Worm (Caenorhabditis elegans) whole organism, young adult: ENCODE results near the gene daf-42.

Experiments
- B0261.1 ChIP-seq: sonication (generic microtip); optimal IDR thresholded peaks from 2 replicates; lab custom pipeline; 2016; ENCODE audit warnings: mild to moderate bottlenecking, missing genetic modification characterization, moderate library complexity, missing compliant biosample characterization
- F33H1.4 ChIP-seq: fragments of 200-800 bp; sonication (Bioruptor generic); IDR thresholded peaks from 2 replicates; pipeline ENCODE4 v1.3.6; 2022; ENCODE audit warnings: missing genetic modification reagents, missing genetic modification characterization, missing compliant biosample characterization
- F37B4.10 ChIP-seq: fragments of 200-800 bp; sonication (Bioruptor generic); IDR thresholded peaks from 2 replicates; pipeline ENCODE4 v1.3.6; 2022; ENCODE audit warnings: missing genetic modification characterization, missing compliant biosample characterization
- F57A8.1 ChIP-seq: fragments of 200-800 bp; sonication (Bioruptor generic); optimal IDR thresholded peaks from 2 replicates; lab custom pipeline; 2018; ENCODE audit warnings: mild to moderate bottlenecking, missing genetic modification characterization, moderate library complexity, missing compliant biosample characterization
- Y53F4B.3 ChIP-seq: fragments of 200-800 bp; sonication (Bioruptor generic); IDR thresholded peaks from 2 replicates; pipeline ENCODE4 v1.3.6; 2022; ENCODE audit warnings: missing genetic modification reagents, missing genetic modification characterization, missing compliant biosample characterization
- Y95B8A.8 ChIP-seq: fragments of 200-800 bp; sonication (Bioruptor generic); IDR thresholded peaks from 2 replicates; pipeline ENCODE4 v1.3.6; 2022; ENCODE audit warnings: missing genetic modification reagents, missing genetic modification characterization, missing compliant biosample characterization
- aptf-2 ChIP-seq: fragments of 200-800 bp; sonication (Bioruptor generic); conservative IDR thresholded peaks from 2 replicates; pipeline ENCODE4 v1.3.6; 2022; ENCODE audit warnings: missing genetic modification reagents, missing genetic modification characterization, missing compliant biosample characterization
- aptf-3 ChIP-seq: fragments of 200-800 bp; sonication (Bioruptor generic); IDR thresholded peaks from 2 replicates; pipeline ENCODE4 v1.3.6; 2022; ENCODE audit warnings: missing genetic modification characterization, missing compliant biosample characterization
- athp-1 ChIP-seq: sonication (generic microtip); optimal IDR thresholded peaks from 2 replicates; lab custom pipeline; 2017; ENCODE audit warnings: mild to moderate bottlenecking, missing genetic modification characterization, missing compliant biosample characterization
- ceh-100 ChIP-seq: fragments of 200-800 bp; sonication (Bioruptor generic); IDR thresholded peaks from 2 replicates; pipeline ENCODE4 v1.3.6; 2022; ENCODE audit warnings: missing genetic modification reagents, missing genetic modification characterization, missing compliant biosample characterization
- ceh-40 ChIP-seq: fragments of 200-800 bp; sonication (Bioruptor generic); IDR thresholded peaks from 2 replicates; pipeline ENCODE4 v1.3.6; 2022; ENCODE audit warnings: missing genetic modification characterization, missing compliant biosample characterization
- ceh-58 ChIP-seq: fragments of 200-800 bp; sonication (Bioruptor generic); IDR thresholded peaks from 2 replicates; pipeline ENCODE4 v1.3.6; 2022; ENCODE audit warnings: missing genetic modification characterization, missing compliant biosample characterization
- ceh-79 ChIP-seq: sonication (generic microtip); optimal IDR thresholded peaks from 2 replicates; lab custom pipeline; 2017; ENCODE audit warnings: mild to moderate bottlenecking, missing genetic modification characterization, missing compliant biosample characterization
- dox-1 ChIP-seq: fragments of 200-800 bp; sonication (Bioruptor generic); IDR thresholded peaks from 2 replicates; pipeline ENCODE4 v1.3.6; 2022; ENCODE audit warnings: missing genetic modification reagents, missing genetic modification characterization, missing compliant biosample characterization
- dpff-1 ChIP-seq: sonication (generic microtip); optimal IDR thresholded peaks from 2 replicates; lab custom pipeline; 2017; ENCODE audit warnings: mild to moderate bottlenecking, missing genetic modification characterization, missing compliant biosample characterization
- efl-1 ChIP-seq: fragments of 150-350 bp; optimal IDR thresholded peaks from 2 replicates; lab custom pipeline; 2014; ENCODE audit warnings: missing biosample characterization, missing genetic modification reagents, missing genetic modification characterization
- egl-44 ChIP-seq: fragments of 200-800 bp; sonication (Bioruptor generic); IDR thresholded peaks from 2 replicates; pipeline ENCODE4 v1.3.6; 2022; ENCODE audit warnings: missing genetic modification reagents, missing genetic modification characterization, missing compliant biosample characterization
- fkh-3 ChIP-seq: sonication (generic microtip); optimal IDR thresholded peaks from 2 replicates; lab custom pipeline; 2016; ENCODE audit warnings: mild to moderate bottlenecking, missing genetic modification characterization, missing compliant biosample characterization
- hlh-26 ChIP-seq: fragments of 200-800 bp; sonication (Bioruptor generic); conservative IDR thresholded peaks from 2 replicates; pipeline ENCODE4 v1.3.6; 2022; ENCODE audit warnings: missing genetic modification reagents, missing genetic modification characterization, missing compliant biosample characterization
- hmg-1.2 ChIP-seq: fragments of 200-800 bp; sonication (Bioruptor generic); IDR thresholded peaks from 2 replicates; pipeline ENCODE4 v1.3.6; 2022; ENCODE audit warnings: missing genetic modification reagents, missing genetic modification characterization, missing compliant biosample characterization
- hrde-1 ChIP-seq: sonication (generic microtip); optimal IDR thresholded peaks from 2 replicates; lab custom pipeline; 2016; ENCODE audit warnings: missing genetic modification characterization, mild to moderate bottlenecking, missing compliant biosample characterization, moderate library complexity, missing genotype, missing genetic modification reagents, borderline replicate concordance
- lag-1 ChIP-seq: fragments of 200-800 bp; sonication (Bioruptor generic); IDR thresholded peaks from 2 replicates; pipeline ENCODE4 v1.3.6; 2022; ENCODE audit warnings: missing genetic modification reagents, missing genetic modification characterization, missing compliant biosample characterization
- let-607 ChIP-seq, 2 experiments: fragments of 200-800 bp in 1 of 2; sonication (Bioruptor generic) in 1 of 2; sonication (generic microtip) in 1 of 2; optimal IDR thresholded peaks; 2 replicates each; lab custom pipeline; 2016 to 2018; ENCODE audit warnings: mild to moderate bottlenecking in 2 of 2, missing compliant biosample characterization in 2 of 2, missing genetic modification characterization in 2 of 2, moderate library complexity in 2 of 2, missing genotype in 1 of 2
- lin-54 ChIP-seq: fragments of 200-800 bp; sonication (Bioruptor generic); optimal IDR thresholded peaks from 2 replicates; lab custom pipeline; 2018; ENCODE audit warnings: mild to moderate bottlenecking, missing genetic modification characterization, missing compliant biosample characterization
- lir-1 ChIP-seq: fragments of 200-800 bp; sonication (Bioruptor generic); conservative IDR thresholded peaks from 2 replicates; pipeline ENCODE4 v1.3.6; 2022; ENCODE audit warnings: missing genetic modification reagents, missing genetic modification characterization, missing compliant biosample characterization
- lsy-27 ChIP-seq: sonication (generic microtip); optimal IDR thresholded peaks from 2 replicates; lab custom pipeline; 2017; ENCODE audit warnings: missing genetic modification characterization, mild to moderate bottlenecking, missing compliant biosample characterization, antibody characterized with exemption, missing genotype, borderline replicate concordance; ENCODE audit not compliant: insufficient read depth
- madf-8 ChIP-seq: fragments of 200-800 bp; sonication (Bioruptor generic); conservative IDR thresholded peaks from 2 replicates; pipeline ENCODE4 v1.3.6; 2022; ENCODE audit warnings: missing genetic modification reagents, missing genetic modification characterization, missing compliant biosample characterization
- mcd-1 ChIP-seq: fragments of 200-800 bp; sonication (Bioruptor generic); IDR thresholded peaks from 2 replicates; pipeline ENCODE4 v1.3.6; 2022; ENCODE audit warnings: missing genetic modification reagents, missing genetic modification characterization, missing compliant biosample characterization
- mxl-1 ChIP-seq: sonication (generic microtip); optimal IDR thresholded peaks from 2 replicates; lab custom pipeline; 2016; ENCODE audit warnings: missing genetic modification characterization, missing compliant biosample characterization
- nhr-179 ChIP-seq: sonication (generic microtip); optimal IDR thresholded peaks from 2 replicates; lab custom pipeline; 2016; ENCODE audit warnings: mild to moderate bottlenecking, missing genetic modification characterization, missing compliant biosample characterization
- pbrm-1 ChIP-seq: fragments of 200-800 bp; sonication (Bioruptor generic); IDR thresholded peaks from 2 replicates; pipeline ENCODE4 v1.3.6; 2022; ENCODE audit warnings: missing genetic modification reagents, missing genetic modification characterization, missing compliant biosample characterization
- snpc-4 ChIP-seq, 5 experiments: fragments of 150-350 bp in 1 of 5; sonication (generic microtip) in 4 of 5; optimal IDR thresholded peaks; 2 replicates each; lab custom pipeline; 2014 to 2018; ENCODE audit warnings: missing genetic modification characterization in 5 of 5, missing biosample characterization in 3 of 5, antibody characterized with exemption in 2 of 5, mild to moderate bottlenecking in 2 of 5, missing compliant biosample characterization in 2 of 5, missing genotype in 2 of 5, moderate library complexity in 2 of 5, missing genetic modification reagents in 1 of 5
- somi-1 ChIP-seq: fragments of 200-800 bp; sonication (Bioruptor generic); optimal IDR thresholded peaks from 2 replicates; lab custom pipeline; 2018; ENCODE audit warnings: mild to moderate bottlenecking, missing genetic modification characterization, missing compliant biosample characterization
- sptf-2 ChIP-seq: fragments of 200-800 bp; sonication (Bioruptor generic); optimal IDR thresholded peaks from 2 replicates; lab custom pipeline; 2018; ENCODE audit warnings: mild to moderate bottlenecking, missing genetic modification characterization, missing compliant biosample characterization
- unc-130 ChIP-seq: sonication (generic microtip); optimal IDR thresholded peaks from 2 replicates; lab custom pipeline; 2016; ENCODE audit warnings: missing genetic modification reagents, missing genetic modification characterization, missing compliant biosample characterization
- unc-62 ChIP-seq: fragments of 150-350 bp; optimal IDR thresholded peaks from 2 replicates; lab custom pipeline; 2014; ENCODE audit warnings: missing biosample characterization, missing genetic modification reagents, missing genetic modification characterization
- xnd-1 ChIP-seq: sonication (generic microtip); optimal IDR thresholded peaks from 2 replicates; lab custom pipeline; 2016; ENCODE audit warnings: missing genotype, missing genetic modification reagents, missing genetic modification characterization, missing compliant biosample characterization

Gene daf-42

ce11 chrIV:7309678-7310077 is 37.0 kb downstream of the daf-42 start:
- TF ChIP-seq ceh-58 (GFP tag; lab: Robert Waterston, UW), result no peak
- TF ChIP-seq B0261.1, result no peak
- TF ChIP-seq dox-1 (GFP tag; lab: Robert Waterston, UW), result no peak
- TF ChIP-seq nhr-179 (tag; lab: Kevin White, UChicago), result no peak
- no peak for TF ChIP-seq ceh-40
- no peak for TF ChIP-seq somi-1 (GFP tag; lab: Kevin White, UChicago)
- no peak for TF ChIP-seq ceh-100 (GFP tag; lab: Robert Waterston, UW)
- TF ChIP-seq F37B4.10 (GFP tag; lab: Robert Waterston, UW), result no peak
- no peak for TF ChIP-seq snpc-4 (GFP tag; optimal IDR thresholded peaks at IDR 0.05; lab: Kevin White, UChicago)
- no peak for TF ChIP-seq snpc-4 (tag; optimal IDR thresholded peaks at IDR 0.05; lab: Kevin White, UChicago)
- no peak for TF ChIP-seq unc-62
- no peak for TF ChIP-seq madf-8 (GFP tag; lab: Robert Waterston, UW)
- no peak for TF ChIP-seq unc-130 (GFP tag; lab: Kevin White, UChicago)

DNA sequence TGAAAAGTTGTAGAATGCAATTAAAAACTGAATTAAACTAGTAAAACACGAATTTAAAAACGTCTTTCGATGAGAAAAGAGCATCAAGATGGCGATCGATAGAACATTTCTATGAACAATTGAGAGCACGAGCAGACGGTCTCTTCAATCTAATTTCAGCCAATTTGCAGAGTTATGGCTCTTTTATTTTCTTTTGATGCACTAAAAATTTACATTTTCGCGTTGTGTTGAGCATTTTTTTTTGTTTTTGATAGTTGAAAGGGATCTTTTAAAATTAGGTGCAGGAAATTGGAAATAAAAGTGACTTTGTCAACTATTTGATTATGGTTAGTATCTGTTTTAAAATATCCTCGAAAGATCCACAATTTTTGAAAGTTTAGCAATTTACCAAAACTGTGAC is 37.7 kb downstream of the daf-42 start, which contains the start of gene F42C5.6:
Gene F42C5.6 (minus strand): TSS at position 101 of the 400 bp plus-strand sequence.
- TF ChIP-seq mcd-1 (GFP tag; lab: Robert Waterston, UW) (no peak), egl-44 (GFP tag; lab: Robert Waterston, UW) (no peak), mxl-1 (no peak)

DNA sequence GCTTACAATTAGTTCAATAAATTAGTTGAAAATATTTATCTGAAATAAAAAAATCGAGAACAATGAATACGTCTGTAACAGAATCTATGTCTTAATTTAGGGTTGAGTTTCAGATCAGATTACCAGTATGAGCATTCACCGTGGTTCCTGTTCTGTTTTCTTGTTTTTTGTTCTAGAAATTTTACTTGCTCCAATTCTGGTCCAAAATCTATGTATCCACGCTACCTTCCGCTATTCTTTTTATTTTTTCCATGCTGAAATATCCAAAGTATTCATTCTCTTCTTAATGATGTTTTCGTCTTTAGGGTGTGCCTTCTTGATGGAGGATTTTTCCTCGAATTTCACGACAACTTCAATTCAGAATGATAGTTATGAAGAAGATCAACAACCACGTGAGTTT is 41.3 kb downstream of the daf-42 start, which contains the start of gene npr-27:
Gene npr-27 (plus strand): TSS at position 301 of the 400 bp plus-strand sequence.
- TF ChIP-seq Y95B8A.8 (no peak), hrde-1 (tag; lab: Kevin White, UChicago) (no peak), lir-1 (GFP tag; lab: Robert Waterston, UW) (no peak), lag-1 (no peak), ceh-79 (tag; lab: Kevin White, UChicago) (no peak), fkh-3 (tag; lab: Kevin White, UChicago) (no peak), F57A8.1 (GFP tag; lab: Kevin White, UChicago) (no peak), somi-1 (GFP tag; lab: Kevin White, UChicago) (no peak), xnd-1 (no peak), athp-1 (tag; lab: Kevin White, UChicago) (no peak), lsy-27 (tag; lab: Kevin White, UChicago) (no peak), dpff-1 (tag; lab: Kevin White, UChicago) (no peak), efl-1 (GFP tag; lab: Kevin White, UChicago) (no peak), aptf-3 (no peak), sptf-2 (GFP tag; lab: Kevin White, UChicago) (no peak), aptf-2 (GFP tag; lab: Robert Waterston, UW) (no peak), hlh-26 (GFP tag; lab: Robert Waterston, UW) (no peak), F33H1.4 (GFP tag; lab: Robert Waterston, UW) (no peak), lin-54 (GFP tag; lab: Kevin White, UChicago) (no peak)

ce11 chrIV:7301481-7301880 is 45.2 kb downstream of the daf-42 start:
- TF ChIP-seq let-607 (tag; optimal IDR thresholded peaks at IDR 0.05; lab: Kevin White, UChicago) (no peak), hmg-1.2 (GFP tag; lab: Robert Waterston, UW) (no peak), xnd-1 (no peak), F37B4.10 (GFP tag; lab: Robert Waterston, UW) (no peak), sptf-2 (GFP tag; lab: Kevin White, UChicago) (no peak), Y53F4B.3 (GFP tag; lab: Robert Waterston, UW) (no peak), pbrm-1 (GFP tag; lab: Robert Waterston, UW) (no peak)
